ENCODE assay signal across 2 fruit fly cellular contexts in the genomic region with DNA sequence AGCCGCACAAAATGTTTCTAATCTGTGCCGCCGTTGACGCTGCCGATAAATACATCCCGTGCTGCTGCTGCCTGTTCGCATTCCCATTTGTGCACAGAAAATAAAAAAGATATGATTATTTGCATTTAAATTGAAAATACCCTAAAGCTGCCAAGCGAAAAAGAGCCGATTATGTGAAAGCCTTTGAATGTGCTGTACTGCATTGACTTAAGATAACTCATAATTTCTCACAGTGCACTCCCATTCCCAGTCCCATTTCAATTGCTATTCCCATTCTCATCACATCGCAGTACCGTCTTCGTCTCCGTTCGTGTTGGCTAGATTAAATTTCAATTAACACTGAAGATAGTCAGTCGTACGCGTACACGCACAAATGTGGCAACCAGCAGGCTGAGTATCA.
A peak's percentile ranks its signal among the peaks of the same experiment; 100 is the strongest.
TF ChIP-seq lines count a peak whose summit lies in the region.

No protein-coding gene starts in this region.

TF ChIP-seq in whole organism, embryonic, 481 proteins besides CTCF, POLR2A, EP300 and RAD21 (continued from another document and continues in another):
- TF ChIP-seq CG17568 (GFP tag; optimal IDR thresholded peaks at IDR 0.05; lab: Kevin White, UChicago) (peak; percentile 11), chif (GFP tag; optimal IDR thresholded peaks at IDR 0.05; lab: Kevin White, UChicago) (peak; percentile 24 to 66), HmgD (GFP tag; optimal IDR thresholded peaks at IDR 0.05; lab: Kevin White, UChicago) (no peak), z (GFP tag; IDR thresholded peaks at IDR 0.05; lab: Robert Waterston, UW) (no peak), Dll (GFP tag; IDR thresholded peaks at IDR 0.05; lab: Robert Waterston, UW; ENCODE audit: partially characterized antibody) (no peak), CG11398 (GFP tag; optimal IDR thresholded peaks at IDR 0.05; lab: Kevin White, UChicago) (peak; percentile 42), Optix (GFP tag; IDR thresholded peaks at IDR 0.05; lab: Robert Waterston, UW) (peak; percentile 76), schlank (tag; optimal IDR thresholded peaks at IDR 0.05; lab: Kevin White, UChicago) (no peak), zfh2 (GFP tag; optimal IDR thresholded peaks at IDR 0.05; lab: Kevin White, UChicago) (no peak), slp2 (GFP tag; optimal IDR thresholded peaks at IDR 0.05; lab: Kevin White, UChicago) (peak; percentile 54), pros (GFP tag; optimal IDR thresholded peaks at IDR 0.05; lab: Kevin White, UChicago) (no peak), toy (GFP tag; IDR thresholded peaks at IDR 0.05; lab: Robert Waterston, UW) (no peak), CG3726 (GFP tag; IDR thresholded peaks at IDR 0.05; lab: Robert Waterston, UW) (no peak), CG2116 (GFP tag; optimal IDR thresholded peaks at IDR 0.05; lab: Kevin White, UChicago) (no peak), lola (GFP tag; optimal IDR thresholded peaks at IDR 0.05; lab: Kevin White, UChicago) (peak in 1 of 3 experiments; percentile 32), ac (GFP tag; optimal IDR thresholded peaks at IDR 0.05; lab: Kevin White, UChicago) (no peak), GATAe (GFP tag; conservative IDR thresholded peaks at IDR 0.05; lab: Robert Waterston, UW) (no peak), Atf-2 (GFP tag; optimal IDR thresholded peaks at IDR 0.05; lab: Kevin White, UChicago) (peak; percentile 42), CG16779 (GFP tag; IDR thresholded peaks at IDR 0.05; lab: Robert Waterston, UW) (no peak), Sry-β (GFP tag; optimal IDR thresholded peaks at IDR 0.05; lab: Kevin White, UChicago) (no peak), CG31365 (tag; optimal IDR thresholded peaks at IDR 0.05; lab: Kevin White, UChicago) (no peak), CG1603 (tag; optimal IDR thresholded peaks at IDR 0.05; lab: Kevin White, UChicago) (peak; percentile 56), gt (GFP tag; IDR thresholded peaks at IDR 0.05; lab: Robert Waterston, UW) (no peak), CG10959 (GFP tag; IDR thresholded peaks at IDR 0.05; lab: Robert Waterston, UW) (peak; percentile 55), CG8281 (tag; optimal IDR thresholded peaks at IDR 0.05; lab: Kevin White, UChicago) (no peak), CG3163 (GFP tag; optimal IDR thresholded peaks at IDR 0.05; lab: Kevin White, UChicago) (no peak), CG16815 (GFP tag; optimal IDR thresholded peaks at IDR 0.05; lab: Kevin White, UChicago) (peak; percentile 31), nerfin-1 (tag; optimal IDR thresholded peaks at IDR 0.05; lab: Kevin White, UChicago) (no peak), CG12299 (tag; optimal IDR thresholded peaks at IDR 0.05; lab: Kevin White, UChicago) (no peak), row (GFP tag; IDR thresholded peaks at IDR 0.05; lab: Robert Waterston, UW) (peak; percentile 77), fu2 (GFP tag; optimal IDR thresholded peaks at IDR 0.05; lab: Kevin White, UChicago) (peak; percentile 28), CG8290 (GFP tag; optimal IDR thresholded peaks at IDR 0.05; lab: Kevin White, UChicago) (no peak), CG8290 (tag; optimal IDR thresholded peaks at IDR 0.05; lab: Kevin White, UChicago) (no peak), hb (GFP tag; IDR thresholded peaks at IDR 0.05; lab: Robert Waterston, UW; ENCODE audit: partially characterized antibody) (no peak), Myb (GFP tag; optimal IDR thresholded peaks at IDR 0.05; lab: Kevin White, UChicago) (peak; percentile 17), pnt (GFP tag; optimal IDR thresholded peaks at IDR 0.05; lab: Kevin White, UChicago) (peak; percentile 46), Hr78 (GFP tag; optimal IDR thresholded peaks at IDR 0.05; lab: Kevin White, UChicago) (no peak), CG9215 (GFP tag; IDR thresholded peaks at IDR 0.05; lab: Robert Waterston, UW) (peak; percentile 50; the same call in 1 of the 2 replicates), CG14710 (tag; optimal IDR thresholded peaks at IDR 0.05; lab: Kevin White, UChicago) (peak; percentile 33), zfh1 (GFP tag; IDR thresholded peaks at IDR 0.05; lab: Robert Waterston, UW) (peak; percentile 67; the same call in 2 of the 3 replicates), CG9817 (tag; optimal IDR thresholded peaks at IDR 0.05; lab: Kevin White, UChicago) (peak; percentile 11), CG1792 (GFP tag; optimal IDR thresholded peaks at IDR 0.05; lab: Kevin White, UChicago) (peak; percentile 44), ato (GFP tag; IDR thresholded peaks at IDR 0.05; lab: Robert Waterston, UW; ENCODE audit: partially characterized antibody) (no peak), CG4854 (GFP tag; optimal IDR thresholded peaks at IDR 0.05; lab: Kevin White, UChicago) (peak; percentile 9), CG6813 (GFP tag; optimal IDR thresholded peaks at IDR 0.05; lab: Kevin White, UChicago) (peak; percentile 29), lbe (GFP tag; optimal IDR thresholded peaks at IDR 0.05; lab: Kevin White, UChicago) (no peak), TFAM (GFP tag; optimal IDR thresholded peaks at IDR 0.05; lab: Kevin White, UChicago) (no peak), Lpt (GFP tag; optimal IDR thresholded peaks at IDR 0.05; lab: Kevin White, UChicago) (no peak), Stat92E (GFP tag; optimal IDR thresholded peaks at IDR 0.05; lab: Kevin White, UChicago) (no peak), CG4282 (GFP tag; optimal IDR thresholded peaks at IDR 0.05; lab: Kevin White, UChicago) (no peak), CG6689 (GFP tag; IDR thresholded peaks at IDR 0.05; lab: Robert Waterston, UW) (peak; percentile 67), CG8765 (GFP tag; IDR thresholded peaks at IDR 0.05; lab: Robert Waterston, UW) (0 out of 2 replicates have a peak, but pooled peaks have one; percentile 28), CG14667 (GFP tag; IDR thresholded peaks at IDR 0.05; lab: Robert Waterston, UW) (peak; percentile 50; the same call in 1 of the 2 replicates), pita (GFP tag; optimal IDR thresholded peaks at IDR 0.05; lab: Kevin White, UChicago) (no peak), prd (optimal IDR thresholded peaks at IDR 0.05; lab: Kevin White, UChicago) (no peak), prd (GFP tag; IDR thresholded peaks at IDR 0.05; lab: Robert Waterston, UW) (peak; percentile 81), cad (GFP tag; optimal IDR thresholded peaks at IDR 0.05; lab: Kevin White, UChicago) (no peak), Poxn (GFP tag; IDR thresholded peaks at IDR 0.05; lab: Robert Waterston, UW) (no peak), CG32772 (GFP tag; IDR thresholded peaks at IDR 0.05; lab: Robert Waterston, UW) (no peak), zen2 (GFP tag; IDR thresholded peaks at IDR 0.05; lab: Robert Waterston, UW; ENCODE audit: partially characterized antibody) (no peak), CG6254 (GFP tag; optimal IDR thresholded peaks at IDR 0.05; lab: Kevin White, UChicago) (peak; percentile 38), Abd-B (GFP tag; optimal IDR thresholded peaks at IDR 0.05; lab: Kevin White, UChicago) (peak; percentile 20), bcd (GFP tag; optimal IDR thresholded peaks at IDR 0.05; lab: Kevin White, UChicago) (peak; percentile 47), ase (GFP tag; IDR thresholded peaks at IDR 0.05; lab: Robert Waterston, UW) (peak; percentile 32; the same call in 1 of the 3 replicates)

TF ChIP-seq in whole organism, prepupa, 60 proteins besides CTCF, POLR2A, EP300 and RAD21 (continued from another document):
- TF ChIP-seq CG3919 (GFP tag; optimal IDR thresholded peaks at IDR 0.05; lab: Kevin White, UChicago), result peak; percentile 85
- TF ChIP-seq CG8319 (GFP tag; optimal IDR thresholded peaks at IDR 0.05; lab: Kevin White, UChicago), result peak; percentile 0
- peak; percentile 49 for TF ChIP-seq fd59A (GFP tag; optimal IDR thresholded peaks at IDR 0.05; lab: Kevin White, UChicago)
- TF ChIP-seq CG9139 (GFP tag; optimal IDR thresholded peaks at IDR 0.05; lab: Kevin White, UChicago), result no peak
- peak; percentile 50 for TF ChIP-seq CG1621 (tag; optimal IDR thresholded peaks at IDR 0.05; lab: Kevin White, UChicago)
- TF ChIP-seq CG6854 (GFP tag; optimal IDR thresholded peaks at IDR 0.05; lab: Kevin White, UChicago), result no peak
- TF ChIP-seq Sox15 (GFP tag; optimal IDR thresholded peaks at IDR 0.05; lab: Kevin White, UChicago), result no peak
- no peak for TF ChIP-seq Blimp-1 (GFP tag; optimal IDR thresholded peaks at IDR 0.05; lab: Kevin White, UChicago)
- peak; percentile 90 for TF ChIP-seq Gug (GFP tag; IDR thresholded peaks at IDR 0.05; lab: Robert Waterston, UW)
- TF ChIP-seq CG15336 (GFP tag; IDR thresholded peaks at IDR 0.05; lab: Robert Waterston, UW), result peak; percentile 95
- peak in 1 of 2 experiments; percentile 76 for TF ChIP-seq salr (GFP tag; optimal IDR thresholded peaks at IDR 0.05; lab: Kevin White, UChicago)
- peak; percentile 55 for TF ChIP-seq CG3032 (tag; optimal IDR thresholded peaks at IDR 0.05; lab: Kevin White, UChicago)
- no peak for TF ChIP-seq Sox102F (GFP tag; optimal IDR thresholded peaks at IDR 0.05; lab: Kevin White, UChicago)
- TF ChIP-seq lz (GFP tag; optimal IDR thresholded peaks at IDR 0.05; lab: Kevin White, UChicago), result peak; percentile 2
- TF ChIP-seq fd85E (GFP tag; optimal IDR thresholded peaks at IDR 0.05; lab: Kevin White, UChicago), result no peak
- no peak for TF ChIP-seq CG6808 (GFP tag; optimal IDR thresholded peaks at IDR 0.05; lab: Kevin White, UChicago)
- TF ChIP-seq spab (GFP tag; optimal IDR thresholded peaks at IDR 0.05; lab: Kevin White, UChicago), result peak; percentile 31
- TF ChIP-seq acj6 (GFP tag; optimal IDR thresholded peaks at IDR 0.05; lab: Kevin White, UChicago), result peak; percentile 65
- TF ChIP-seq CG10631 (GFP tag; optimal IDR thresholded peaks at IDR 0.05; lab: Kevin White, UChicago), result peak; percentile 81
- peak; percentile 42 for TF ChIP-seq dsx (GFP tag; optimal IDR thresholded peaks at IDR 0.05; lab: Kevin White, UChicago; ENCODE audit: poor library complexity, severe bottlenecking)
- TF ChIP-seq CG7368 (GFP tag; optimal IDR thresholded peaks at IDR 0.05; lab: Kevin White, UChicago), result peak; percentile 53
- TF ChIP-seq CG34406 (GFP tag; optimal IDR thresholded peaks at IDR 0.05; lab: Kevin White, UChicago), result peak; percentile 22
- TF ChIP-seq CG11902 (GFP tag; optimal IDR thresholded peaks at IDR 0.05; lab: Kevin White, UChicago), result no peak
- TF ChIP-seq Ets96B (tag; optimal IDR thresholded peaks at IDR 0.05; lab: Kevin White, UChicago), result peak; percentile 43
- no peak for TF ChIP-seq CG8632 (GFP tag; optimal IDR thresholded peaks at IDR 0.05; lab: Kevin White, UChicago)
- TF ChIP-seq CG11294 (GFP tag; IDR thresholded peaks at IDR 0.05; lab: Robert Waterston, UW), result peak; percentile 85
- no peak for TF ChIP-seq CG31627 (GFP tag; optimal IDR thresholded peaks at IDR 0.05; lab: Kevin White, UChicago)
- TF ChIP-seq cyc (GFP tag; optimal IDR thresholded peaks at IDR 0.05; lab: Kevin White, UChicago), result peak; percentile 14
- no peak for TF ChIP-seq esn (GFP tag; optimal IDR thresholded peaks at IDR 0.05; lab: Kevin White, UChicago)
- TF ChIP-seq CG4318 (GFP tag; optimal IDR thresholded peaks at IDR 0.05; lab: Kevin White, UChicago), result peak; percentile 67
- peak; percentile 23 for TF ChIP-seq svp (GFP tag; lab: Kevin White, UChicago)
- TF ChIP-seq Lpt (GFP tag; optimal IDR thresholded peaks at IDR 0.05; lab: Kevin White, UChicago), result peak; percentile 92
- peak; percentile 86 for TF ChIP-seq CG32006 (GFP tag; optimal IDR thresholded peaks at IDR 0.05; lab: Kevin White, UChicago)
- peak; percentile 72 for TF ChIP-seq OdsH (GFP tag; optimal IDR thresholded peaks at IDR 0.05; lab: Kevin White, UChicago)
- peak; percentile 71 for TF ChIP-seq Eip75B (GFP tag; optimal IDR thresholded peaks at IDR 0.05; lab: Kevin White, UChicago)
- no peak for TF ChIP-seq Ets21C (GFP tag; optimal IDR thresholded peaks at IDR 0.05; lab: Kevin White, UChicago)
- no peak for TF ChIP-seq fkh (GFP tag; optimal IDR thresholded peaks at IDR 0.05; lab: Kevin White, UChicago)
TF ChIP-seq in whole organism, prepupa: peak in this region for 41.
